Worm (Caenorhabditis elegans): ENCODE results near the gene slc-36.3.
A peak's percentile ranks its signal among the peaks of the same experiment; 100 is the strongest.

Gene slc-36.3

ce11 chrV:20493271-20494231 lies 50.4 kb downstream of the slc-36.3 start, which contains the start of gene B0250.5:
B0250.5 (plus strand) TSS chrV:20493924.
- TF ChIP-seq lin-39 (tag; optimal IDR thresholded peaks at IDR 0.05): peak; percentile 31
- TF ChIP-seq blmp-1 (tag; optimal IDR thresholded peaks at IDR 0.05): peak; percentile 22
- peak; percentile 69 for TF ChIP-seq snu-23 (GFP tag; optimal IDR thresholded peaks at IDR 0.05)
- peak; percentile 56 for TF ChIP-seq nhr-20 (tag; optimal IDR thresholded peaks at IDR 0.05)
- peak; percentile 82 for TF ChIP-seq xbp-1 (tag; optimal IDR thresholded peaks at IDR 0.05)
- peak in 2 of 3 experiments; percentile 1 to 28 for TF ChIP-seq ceh-82 (tag; optimal IDR thresholded peaks at IDR 0.05)
- TF ChIP-seq F16B12.6 (tag; optimal IDR thresholded peaks at IDR 0.05): peak; percentile 90
- TF ChIP-seq tbx-2 (tag; optimal IDR thresholded peaks at IDR 0.05): peak; percentile 27
- TF ChIP-seq tlp-1 (tag; optimal IDR thresholded peaks at IDR 0.05): no peak
- no peak for TF ChIP-seq fos-1 (tag; optimal IDR thresholded peaks at IDR 0.05)
- TF ChIP-seq fkh-8 (tag; optimal IDR thresholded peaks at IDR 0.05): peak; percentile 5
- peak; percentile 80 for TF ChIP-seq nhr-47 (tag; optimal IDR thresholded peaks at IDR 0.05)
- peak; percentile 32; the same call in 1 of the 2 replicates for TF ChIP-seq nhr-19 (GFP tag; conservative IDR thresholded peaks at IDR 0.05)
- TF ChIP-seq dpl-1 (GFP tag; optimal IDR thresholded peaks at IDR 0.05): peak; percentile 56 to 77 (median 63)
- TF ChIP-seq dsc-1 (tag; optimal IDR thresholded peaks at IDR 0.05): peak; percentile 42
- TF ChIP-seq grh-1 (GFP tag; IDR thresholded peaks at IDR 0.05): no peak
- TF ChIP-seq elt-3 (tag; optimal IDR thresholded peaks at IDR 0.05): peak in 1 of 6 experiments; percentile 18
- peak; percentile 46 to 73 for TF ChIP-seq efl-1 (optimal IDR thresholded peaks at IDR 0.05)
- TF ChIP-seq efl-1 (GFP tag; optimal IDR thresholded peaks at IDR 0.05 in 1 of 2): peak; percentile 72 to 94
- no peak for TF ChIP-seq fkh-10 (GFP tag; optimal IDR thresholded peaks at IDR 0.05)
- TF ChIP-seq pqm-1 (tag; optimal IDR thresholded peaks at IDR 0.05): no peak
- peak; percentile 62 for TF ChIP-seq irx-1 (tag; optimal IDR thresholded peaks at IDR 0.05)
- TF ChIP-seq nhr-85 (tag): peak; percentile 74
- no peak for TF ChIP-seq Y116A8C.19 (tag; optimal IDR thresholded peaks at IDR 0.05; ENCODE audit: borderline replicate concordance)
- peak; percentile 68 for TF ChIP-seq swsn-7 (tag; optimal IDR thresholded peaks at IDR 0.05)
- TF ChIP-seq unc-86 (tag; optimal IDR thresholded peaks at IDR 0.05): peak; percentile 25
- TF ChIP-seq hpl-2 (GFP tag; optimal IDR thresholded peaks at IDR 0.05): peak; percentile 10
- TF ChIP-seq mep-1 (tag; optimal IDR thresholded peaks at IDR 0.05): peak; percentile 69
- peak; percentile 40 for TF ChIP-seq snpc-4 (tag; optimal IDR thresholded peaks at IDR 0.05)
- peak; percentile 28 to 80 for TF ChIP-seq lin-35 (GFP tag; optimal IDR thresholded peaks at IDR 0.05)
- peak; percentile 72 for TF ChIP-seq isw-1 (GFP tag; IDR thresholded peaks at IDR 0.05)
- TF ChIP-seq nhr-71 (tag; optimal IDR thresholded peaks at IDR 0.05): peak; percentile 68
- TF ChIP-seq alr-1 (tag; optimal IDR thresholded peaks at IDR 0.05; ENCODE audit: borderline replicate concordance): no peak
- peak; percentile 60 to 70 for TF ChIP-seq lsy-2 (tag; optimal IDR thresholded peaks at IDR 0.05)

ce11 chrV:20492385-20492784 lies 51.6 kb downstream of the slc-36.3 start, which contains the start of gene srbc-79:
srbc-79 (minus strand) TSS chrV:20492485.
- TF ChIP-seq nhr-85 (tag) (peak; percentile 19), skn-1 (tag; optimal IDR thresholded peaks at IDR 0.05) (no peak)
